Fruit fly (Drosophila melanogaster): ENCODE measurements around the gene CG6678.

The CG6678 gene

dm6 chr3R:21887588-21888007, 769 bp downstream of the CG6678 start (continued):
- TF ChIP-seq CG31365 (tag; optimal IDR thresholded peaks at IDR 0.05) (no peak), ftz-f1 (GFP tag; optimal IDR thresholded peaks at IDR 0.05) (no peak), nmo (GFP tag; optimal IDR thresholded peaks at IDR 0.05) (peak; percentile 79), CG34422 (GFP tag; IDR thresholded peaks at IDR 0.05) (peak; percentile 33; the same call in 2 of the 3 replicates), Adf1 (GFP tag; IDR thresholded peaks at IDR 0.05) (0 out of 2 replicates have a peak, but pooled peaks have one; percentile 1), z (GFP tag; IDR thresholded peaks at IDR 0.05) (0 out of 3 replicates have a peak, but pooled peaks have one; percentile 11), Meics (GFP tag; optimal IDR thresholded peaks at IDR 0.05) (peak; percentile 0), fd96Cb (tag; optimal IDR thresholded peaks at IDR 0.05) (peak; percentile 34), CG7987 (GFP tag; optimal IDR thresholded peaks at IDR 0.05) (no peak), CG17328 (GFP tag; IDR thresholded peaks at IDR 0.05) (peak; percentile 41; the same call in 1 of the 2 replicates), CG6683 (GFP tag; optimal IDR thresholded peaks at IDR 0.05) (no peak), CG4424 (GFP tag; optimal IDR thresholded peaks at IDR 0.05) (peak; percentile 30), CG30020 (tag; optimal IDR thresholded peaks at IDR 0.05) (no peak), CG10979 (tag; optimal IDR thresholded peaks at IDR 0.05) (peak; percentile 49), Eip74EF (GFP tag; optimal IDR thresholded peaks at IDR 0.05) (no peak), otp (GFP tag; IDR thresholded peaks at IDR 0.05) (0 out of 3 replicates have a peak, but pooled peaks have one; percentile 45), Taf1 (GFP tag; IDR thresholded peaks at IDR 0.05) (no peak), scrt (GFP tag; optimal IDR thresholded peaks at IDR 0.05) (no peak), mirr (GFP tag; optimal IDR thresholded peaks at IDR 0.05) (no peak), CG6654 (GFP tag; optimal IDR thresholded peaks at IDR 0.05) (peak; percentile 9), CG7357 (GFP tag; IDR thresholded peaks at IDR 0.05) (peak; percentile 45; the same call in 1 of the 3 replicates), sd (tag; optimal IDR thresholded peaks at IDR 0.05) (no peak), CG10267 (tag; optimal IDR thresholded peaks at IDR 0.05) (no peak), CG9437 (GFP tag; optimal IDR thresholded peaks at IDR 0.05) (no peak), CG7839 (tag; optimal IDR thresholded peaks at IDR 0.05) (peak; percentile 75), Hey (tag; optimal IDR thresholded peaks at IDR 0.05) (no peak), dan (GFP tag; IDR thresholded peaks at IDR 0.05) (no peak), CG32772 (GFP tag; IDR thresholded peaks at IDR 0.05) (peak; percentile 67), D19A (tag; optimal IDR thresholded peaks at IDR 0.05) (no peak), sens (GFP tag) (peak; percentile 51), CG4820 (GFP tag; optimal IDR thresholded peaks at IDR 0.05) (peak; percentile 44), CG10209 (GFP tag; optimal IDR thresholded peaks at IDR 0.05) (peak; percentile 22), TFAM (GFP tag; optimal IDR thresholded peaks at IDR 0.05) (no peak), sc (optimal IDR thresholded peaks at IDR 0.05) (no peak), sc (GFP tag; optimal IDR thresholded peaks at IDR 0.05) (no peak), gcm (GFP tag; optimal IDR thresholded peaks at IDR 0.05) (peak; percentile 11), CG15601 (tag; optimal IDR thresholded peaks at IDR 0.05) (peak; percentile 1), peb (GFP tag; IDR thresholded peaks at IDR 0.05) (no peak), pum (GFP tag; optimal IDR thresholded peaks at IDR 0.05) (peak; percentile 11), kni (GFP tag; optimal IDR thresholded peaks at IDR 0.05) (no peak), HLHmδ (GFP tag; optimal IDR thresholded peaks at IDR 0.05) (no peak), CG15269 (tag; optimal IDR thresholded peaks at IDR 0.05) (no peak), B-H2 (GFP tag; optimal IDR thresholded peaks at IDR 0.05) (no peak), hkb (optimal IDR thresholded peaks at IDR 0.05) (no peak), hkb (GFP tag; IDR thresholded peaks at IDR 0.05) (peak; percentile 41; the same call in 1 of the 2 replicates), CG17361 (GFP tag; IDR thresholded peaks at IDR 0.05) (peak; percentile 85), vvl (GFP tag; IDR thresholded peaks at IDR 0.05) (peak; percentile 77), Med (GFP tag) (peak; percentile 85), D19B (GFP tag; optimal IDR thresholded peaks at IDR 0.05) (no peak), CG7556 (GFP tag; optimal IDR thresholded peaks at IDR 0.05) (peak; percentile 50), jing (GFP tag; optimal IDR thresholded peaks at IDR 0.05) (no peak)
